Fruit fly (Drosophila melanogaster): ENCODE results near the gene CG31517.

Gene CG31517

dm6 chr3R:13941390-13941789 lies 6.8 kb upstream of the CG31517 start (continued):
- TF ChIP-seq CG6792 (GFP tag; optimal IDR thresholded peaks at IDR 0.05) (peak; percentile 38), CG11762 (GFP tag; optimal IDR thresholded peaks at IDR 0.05; ENCODE audit: insufficient read depth) (no peak), spab (GFP tag; optimal IDR thresholded peaks at IDR 0.05) (peak; percentile 61), Eip75B (GFP tag; optimal IDR thresholded peaks at IDR 0.05) (peak; percentile 62), Sox15 (GFP tag; optimal IDR thresholded peaks at IDR 0.05) (peak; percentile 30), CG31627 (GFP tag; optimal IDR thresholded peaks at IDR 0.05) (peak; percentile 59), CG6163 (GFP tag; IDR thresholded peaks at IDR 0.05) (peak; percentile 34; the same call in 2 of the 3 replicates), Hr38 (GFP tag; optimal IDR thresholded peaks at IDR 0.05) (no peak), net (GFP tag; optimal IDR thresholded peaks at IDR 0.05) (peak; percentile 45), CG15336 (GFP tag; IDR thresholded peaks at IDR 0.05) (no peak), CG9139 (GFP tag; optimal IDR thresholded peaks at IDR 0.05) (no peak), Sox14 (GFP tag; optimal IDR thresholded peaks at IDR 0.05) (peak; percentile 29), CG4318 (GFP tag; optimal IDR thresholded peaks at IDR 0.05) (no peak), acj6 (GFP tag; optimal IDR thresholded peaks at IDR 0.05) (peak; percentile 56)

- TF ChIP-seq esn (GFP tag; optimal IDR thresholded peaks at IDR 0.05) (no peak), Eip75B (GFP tag; optimal IDR thresholded peaks at IDR 0.05) (no peak), Ets21C (GFP tag; optimal IDR thresholded peaks at IDR 0.05) (no peak), CG9139 (GFP tag; optimal IDR thresholded peaks at IDR 0.05) (no peak), CG10631 (GFP tag; optimal IDR thresholded peaks at IDR 0.05) (no peak), CG8632 (GFP tag; optimal IDR thresholded peaks at IDR 0.05) (no peak), CG6163 (GFP tag; IDR thresholded peaks at IDR 0.05) (no peak), Eip93F (GFP tag; optimal IDR thresholded peaks at IDR 0.05) (no peak)
Observed at dm6 chr3R:13943360-13943759, 4.9 kb upstream of the CG31517 start, which contains the start of gene Art9. Gene Art9 (minus strand): TSS chr3R:13943460.

dm6 chr3R:13945712-13946111 lies 2.5 kb upstream of the CG31517 start, which contains the start of gene Art6:
Gene Art6 (minus strand): TSS chr3R:13945812.
- TF ChIP-seq fkh (GFP tag; optimal IDR thresholded peaks at IDR 0.05) (no peak), CG7368 (GFP tag; optimal IDR thresholded peaks at IDR 0.05) (no peak), CG11294 (GFP tag; IDR thresholded peaks at IDR 0.05) (no peak), esn (GFP tag; optimal IDR thresholded peaks at IDR 0.05) (no peak), ss (GFP tag; optimal IDR thresholded peaks at IDR 0.05) (no peak), CG32006 (GFP tag; optimal IDR thresholded peaks at IDR 0.05) (no peak), CG16779 (tag; optimal IDR thresholded peaks at IDR 0.05) (no peak), CG6163 (GFP tag; IDR thresholded peaks at IDR 0.05) (no peak), eg (GFP tag; IDR thresholded peaks at IDR 0.05) (no peak)

- TF ChIP-seq eg (GFP tag; IDR thresholded peaks at IDR 0.05) (no peak), Met (GFP tag; optimal IDR thresholded peaks at IDR 0.05) (no peak), spab (GFP tag; optimal IDR thresholded peaks at IDR 0.05) (no peak), CG8319 (GFP tag; optimal IDR thresholded peaks at IDR 0.05) (no peak), CG6792 (GFP tag; optimal IDR thresholded peaks at IDR 0.05) (no peak), acj6 (GFP tag; optimal IDR thresholded peaks at IDR 0.05) (no peak), CG9139 (GFP tag; optimal IDR thresholded peaks at IDR 0.05) (no peak), esn (GFP tag; optimal IDR thresholded peaks at IDR 0.05) (no peak), Ets21C (GFP tag; optimal IDR thresholded peaks at IDR 0.05) (no peak), CG6163 (GFP tag; IDR thresholded peaks at IDR 0.05) (no peak), CG15336 (GFP tag; IDR thresholded peaks at IDR 0.05) (no peak), Ets96B (tag; optimal IDR thresholded peaks at IDR 0.05) (no peak), Eip75B (GFP tag; optimal IDR thresholded peaks at IDR 0.05) (no peak), CG34406 (GFP tag; optimal IDR thresholded peaks at IDR 0.05) (no peak), OdsH (GFP tag; optimal IDR thresholded peaks at IDR 0.05) (no peak), CG10631 (GFP tag; optimal IDR thresholded peaks at IDR 0.05) (no peak), CG3032 (tag; optimal IDR thresholded peaks at IDR 0.05) (no peak), Hr4 (GFP tag; optimal IDR thresholded peaks at IDR 0.05) (no peak), CG4318 (GFP tag; optimal IDR thresholded peaks at IDR 0.05) (no peak), CG32006 (GFP tag; optimal IDR thresholded peaks at IDR 0.05) (no peak)
Observed at dm6 chr3R:13946117-13946516, 2.1 kb upstream of the CG31517 start.

- TF ChIP-seq CG8119 (GFP tag; IDR thresholded peaks at IDR 0.05) (no peak), Eip78C (GFP tag) (peak; percentile 13)
Observed at dm6 chr3R:13947415-13947814, 805 bp upstream of the CG31517 start.

Data from whole organism, prepupa.